Worm (Caenorhabditis elegans): Measurements from ENCODE around the gene E04F6.15.

DNA sequence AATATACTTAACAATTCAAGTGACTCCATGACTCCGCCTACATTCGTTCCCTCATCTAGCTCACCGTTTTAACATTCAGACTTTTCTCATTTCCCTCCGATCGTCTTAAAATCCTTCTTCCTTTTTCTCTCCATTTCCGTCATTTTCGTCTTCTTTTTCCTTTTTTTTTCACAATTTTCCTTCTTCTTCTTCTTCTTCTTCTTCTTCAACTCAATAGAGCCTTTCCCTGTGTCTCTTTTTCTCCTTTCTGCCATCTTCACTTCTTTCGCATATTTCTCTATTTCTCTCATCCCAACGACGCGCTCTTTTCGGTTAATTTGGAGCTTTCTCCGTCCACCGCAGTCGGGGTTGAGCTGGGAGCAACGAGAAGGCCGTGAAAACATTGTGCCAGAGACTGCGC, 27.5 kb downstream of the E04F6.15 start:
- TF ChIP-seq lin-15B (tag; optimal IDR thresholded peaks at IDR 0.05) (no peak), lin-39 (tag; optimal IDR thresholded peaks at IDR 0.05) (no peak), ceh-20 (GFP tag; IDR thresholded peaks at IDR 0.05) (no peak), daf-19 (GFP tag; conservative IDR thresholded peaks at IDR 0.05) (no peak), nhr-102 (tag; optimal IDR thresholded peaks at IDR 0.05) (no peak), Y105C5A.15 (GFP tag; IDR thresholded peaks at IDR 0.05) (no peak)
